Worm (Caenorhabditis elegans): ENCODE results near the gene tac-1.

Gene tac-1

DNA sequence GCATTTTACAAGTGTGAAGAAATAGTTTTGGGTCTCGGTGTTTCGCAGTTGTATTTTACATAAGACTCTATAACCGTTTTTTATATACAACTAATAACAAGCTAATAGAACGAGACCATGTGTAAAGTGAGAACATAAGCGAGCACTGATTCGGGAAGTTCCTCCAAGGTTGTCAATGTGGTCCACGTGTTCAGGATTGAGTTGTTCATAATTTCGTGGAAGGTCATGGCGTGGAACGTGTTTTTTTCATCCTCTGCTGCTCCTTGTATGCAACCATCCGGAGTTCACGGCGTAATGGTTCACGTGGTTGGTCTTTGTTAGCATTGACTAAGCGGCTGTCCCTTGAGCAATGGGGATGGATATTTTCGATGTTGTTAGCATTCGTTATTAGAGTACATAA is 25.6 kb downstream of the tac-1 start:
- TF ChIP-seq ceh-24 (tag; optimal IDR thresholded peaks at IDR 0.05) (no peak), ceh-34 (tag; optimal IDR thresholded peaks at IDR 0.05) (no peak)

DNA sequence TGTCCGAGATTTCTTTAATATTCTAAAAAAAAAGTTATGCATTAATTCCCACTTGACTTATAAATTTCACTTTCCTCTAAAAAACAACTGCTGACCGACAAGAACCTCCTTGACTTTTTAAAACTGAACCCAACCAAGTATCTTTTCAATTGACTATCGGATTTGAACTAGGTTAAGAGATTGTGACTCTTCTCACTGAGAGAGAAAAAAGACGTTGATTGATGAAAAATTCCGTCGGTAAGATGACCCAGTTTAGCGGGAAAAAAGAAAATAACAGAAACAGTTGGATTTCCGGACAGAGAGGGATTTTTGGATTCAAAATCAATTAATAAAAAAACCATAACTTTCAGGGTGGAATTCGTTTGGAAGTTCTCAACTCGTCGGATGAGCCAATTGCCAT is 47.2 kb downstream of the tac-1 start:
- TF ChIP-seq ets-4 (tag; optimal IDR thresholded peaks at IDR 0.05), result no peak
- no peak for TF ChIP-seq C38D4.7 (GFP tag; optimal IDR thresholded peaks at IDR 0.05)
- no peak for TF ChIP-seq pat-9 (tag; optimal IDR thresholded peaks at IDR 0.05)
- no peak for TF ChIP-seq pha-2 (tag; optimal IDR thresholded peaks at IDR 0.05)
- TF ChIP-seq ama-1 (optimal IDR thresholded peaks at IDR 0.05), result no peak
- TF ChIP-seq unc-42 (tag; optimal IDR thresholded peaks at IDR 0.05), result no peak
- TF ChIP-seq syd-9 (tag; optimal IDR thresholded peaks at IDR 0.05), result no peak
- no peak for TF ChIP-seq hlh-6 (tag; optimal IDR thresholded peaks at IDR 0.05)
- TF ChIP-seq ceh-34 (tag; optimal IDR thresholded peaks at IDR 0.05), result no peak
- no peak for TF ChIP-seq ceh-6 (GFP tag; optimal IDR thresholded peaks at IDR 0.05)

DNA sequence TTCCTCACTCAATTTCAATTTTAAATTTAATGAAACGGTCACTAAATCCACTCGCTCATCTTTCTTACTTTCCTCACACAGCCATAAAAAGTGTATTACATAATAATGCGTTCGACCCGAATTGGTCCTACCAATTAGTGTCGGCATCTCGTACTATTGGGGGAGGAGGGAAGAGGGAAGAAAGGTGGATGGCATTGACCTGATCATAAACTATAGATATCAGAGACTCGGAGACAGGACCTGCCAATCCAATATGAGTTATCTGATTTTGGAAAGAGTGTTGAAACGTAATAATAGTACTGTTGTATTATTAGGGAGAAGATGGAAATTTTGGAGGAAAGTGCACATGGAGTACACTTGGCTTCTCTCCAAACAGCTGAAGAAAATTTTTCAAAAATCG is 47.7 kb downstream of the tac-1 start:
- TF ChIP-seq sox-2 (GFP tag; IDR thresholded peaks at IDR 0.05) (no peak), K09A11.1 (tag; optimal IDR thresholded peaks at IDR 0.05; ENCODE audit: insufficient read depth) (no peak), unc-55 (GFP tag; optimal IDR thresholded peaks at IDR 0.05) (peak; percentile 5), C08G9.2 (tag; optimal IDR thresholded peaks at IDR 0.05) (no peak), ahr-1 (tag; optimal IDR thresholded peaks at IDR 0.05) (no peak)

DNA sequence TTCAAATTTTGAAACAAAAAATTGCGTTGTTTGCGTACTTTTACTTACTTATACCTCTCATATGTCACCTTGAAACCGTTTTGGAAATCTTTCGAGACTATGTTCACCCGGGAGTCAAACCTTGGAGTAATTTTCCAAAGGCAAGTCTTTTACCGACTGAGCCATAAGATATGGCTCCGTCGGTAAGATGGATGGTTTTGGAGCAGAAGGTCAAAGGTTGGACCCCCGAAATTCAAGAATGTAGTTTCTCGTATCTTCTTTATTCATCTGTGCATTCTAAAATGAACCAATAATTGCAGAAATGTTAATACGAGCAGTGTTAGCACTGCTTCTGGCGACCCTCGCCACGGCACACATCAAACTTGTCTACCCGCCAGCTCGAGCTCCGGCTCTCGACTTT is 48.5 kb downstream of the tac-1 start, which contains the start of gene C09F9.2:
Gene C09F9.2 (plus strand): TSS at position 301 of the 400 bp plus-strand sequence.
- no peak for TF ChIP-seq ama-1 (optimal IDR thresholded peaks at IDR 0.05)
- TF ChIP-seq nhr-232 (tag; optimal IDR thresholded peaks at IDR 0.05), result no peak
- TF ChIP-seq K09A11.1 (tag; optimal IDR thresholded peaks at IDR 0.05; ENCODE audit: insufficient read depth), result no peak
- no peak for TF ChIP-seq sox-4 (tag; optimal IDR thresholded peaks at IDR 0.05)
- TF ChIP-seq madf-2 (tag; optimal IDR thresholded peaks at IDR 0.05), result no peak
- TF ChIP-seq sox-2 (GFP tag; IDR thresholded peaks at IDR 0.05), result no peak
- no peak for TF ChIP-seq rnt-1 (tag; optimal IDR thresholded peaks at IDR 0.05)
- no peak for TF ChIP-seq dmd-4 (tag; optimal IDR thresholded peaks at IDR 0.05; ENCODE audit: borderline replicate concordance)
- TF ChIP-seq nfya-1 (tag; optimal IDR thresholded peaks at IDR 0.05), result no peak
- TF ChIP-seq ceh-9 (tag; optimal IDR thresholded peaks at IDR 0.05), result no peak
- no peak for TF ChIP-seq hlh-15 (tag; optimal IDR thresholded peaks at IDR 0.05)
- TF ChIP-seq ceh-18 (tag; optimal IDR thresholded peaks at IDR 0.05), result no peak
- no peak for TF ChIP-seq ceh-34 (tag; optimal IDR thresholded peaks at IDR 0.05)
- no peak for TF ChIP-seq hlh-13 (GFP tag; optimal IDR thresholded peaks at IDR 0.05)
- TF ChIP-seq pha-2 (tag; optimal IDR thresholded peaks at IDR 0.05), result no peak
- TF ChIP-seq dve-1 (tag; optimal IDR thresholded peaks at IDR 0.05), result no peak
- no peak for TF ChIP-seq lin-11 (tag; optimal IDR thresholded peaks at IDR 0.05)
- TF ChIP-seq ceh-45 (GFP tag; IDR thresholded peaks at IDR 0.05), result no peak
- no peak for TF ChIP-seq unc-86 (tag; optimal IDR thresholded peaks at IDR 0.05)

DNA sequence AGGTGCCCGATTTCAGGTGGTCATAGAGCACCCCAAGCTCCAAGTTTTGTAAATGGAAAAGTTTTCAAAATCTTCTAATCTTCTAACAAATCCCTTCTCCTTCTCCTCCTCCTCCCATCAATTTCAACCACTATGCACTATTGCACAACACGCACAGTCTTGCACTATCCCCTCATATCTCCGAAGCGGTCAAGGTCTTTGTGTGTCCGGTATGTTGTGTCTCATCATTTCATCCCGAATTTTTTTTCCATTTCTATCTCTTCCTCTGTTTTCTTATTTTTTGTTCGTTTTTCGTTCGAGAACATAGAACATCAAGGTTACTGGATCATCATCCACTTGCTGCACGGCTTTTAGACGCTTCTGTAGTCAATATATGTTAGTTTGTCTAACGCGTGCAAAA is 49.5 kb downstream of the tac-1 start:
- no peak for TF ChIP-seq fkh-10 (GFP tag; optimal IDR thresholded peaks at IDR 0.05)
- no peak for TF ChIP-seq ets-4 (tag; optimal IDR thresholded peaks at IDR 0.05)
- no peak for TF ChIP-seq dmd-4 (tag; optimal IDR thresholded peaks at IDR 0.05; ENCODE audit: borderline replicate concordance)
- TF ChIP-seq ceh-9 (tag; optimal IDR thresholded peaks at IDR 0.05), result no peak
- no peak for TF ChIP-seq unc-3 (GFP tag; conservative IDR thresholded peaks at IDR 0.05)
- TF ChIP-seq unc-3 (tag; optimal IDR thresholded peaks at IDR 0.05), result no peak
- no peak for TF ChIP-seq elt-2 (tag; optimal IDR thresholded peaks at IDR 0.05)
